Worm (Caenorhabditis elegans) whole organism, mixed stage, embryonic: Measurements from ENCODE around the gene grd-13.

ENCODE experiments used
- M03D4.4 ChIP-seq: sonication (generic microtip); optimal IDR thresholded peaks from 2 replicates; lab custom pipeline; 2017; ENCODE audit warnings: mild to moderate bottlenecking, missing genetic modification characterization, missing compliant biosample characterization
- bed-3 ChIP-seq: fragments of 200-800 bp; sonication (Bioruptor generic); optimal IDR thresholded peaks from 3 replicates; lab custom pipeline; 2018; ENCODE audit warnings: mild to moderate bottlenecking, missing genetic modification characterization, moderate library complexity, missing compliant biosample characterization
- blmp-1 ChIP-seq: fragments of 150-350 bp; optimal IDR thresholded peaks from 2 replicates; lab custom pipeline; 2014; ENCODE audit warnings: missing biosample characterization, missing genetic modification characterization
- ceh-39 ChIP-seq: fragments of 150-350 bp; optimal IDR thresholded peaks from 2 replicates; lab custom pipeline; 2014; ENCODE audit warnings: missing biosample characterization, missing genetic modification characterization
- ceh-43 ChIP-seq: fragments of 200-800 bp; sonication (Bioruptor generic); optimal IDR thresholded peaks from 2 replicates; lab custom pipeline; 2018; ENCODE audit warnings: mild to moderate bottlenecking, missing genetic modification characterization, moderate library complexity, missing compliant biosample characterization
- ceh-83 ChIP-seq: fragments of 200-800 bp; sonication (Bioruptor generic); optimal IDR thresholded peaks from 2 replicates; lab custom pipeline; 2018; ENCODE audit warnings: mild to moderate bottlenecking, missing genetic modification characterization, missing compliant biosample characterization
- ces-1 ChIP-seq: fragments of 150-350 bp; optimal IDR thresholded peaks from 2 replicates; lab custom pipeline; 2014; ENCODE audit warnings: missing biosample characterization, missing genetic modification reagents, missing genetic modification characterization
- cnd-1 ChIP-seq: fragments of 200-800 bp; sonication (Bioruptor generic); optimal IDR thresholded peaks from 2 replicates; lab custom pipeline; 2018; ENCODE audit warnings: mild to moderate bottlenecking, missing genetic modification characterization, missing compliant biosample characterization
- drap-1 ChIP-seq: fragments of 200-800 bp; sonication (Bioruptor generic); optimal IDR thresholded peaks from 3 replicates; lab custom pipeline; 2018; ENCODE audit warnings: mild to moderate bottlenecking, missing genetic modification characterization, missing compliant biosample characterization
- elt-1 ChIP-seq: sonication (generic microtip); optimal IDR thresholded peaks from 2 replicates; lab custom pipeline; 2017; ENCODE audit warnings: missing genetic modification characterization, mild to moderate bottlenecking, missing compliant biosample characterization, antibody characterized with exemption, moderate library complexity, borderline replicate concordance; ENCODE audit not compliant: insufficient read depth
- elt-3 ChIP-seq: fragments of 150-350 bp; optimal IDR thresholded peaks from 2 replicates; lab custom pipeline; 2014; ENCODE audit warnings: missing biosample characterization, missing genetic modification characterization
- flh-1 ChIP-seq: fragments of 200-800 bp; sonication (Bioruptor generic); optimal IDR thresholded peaks from 2 replicates; lab custom pipeline; 2018; ENCODE audit warnings: mild to moderate bottlenecking, missing genetic modification characterization, moderate library complexity, missing compliant biosample characterization
- ham-2 ChIP-seq: fragments of 200-800 bp; sonication (Bioruptor generic); optimal IDR thresholded peaks from 2 replicates; lab custom pipeline; 2018; ENCODE audit warnings: mild to moderate bottlenecking, missing genetic modification characterization, missing compliant biosample characterization
- hlh-1 ChIP-seq: fragments of 150-350 bp; optimal IDR thresholded peaks from 2 replicates; lab custom pipeline; 2014; ENCODE audit warnings: missing biosample characterization, missing genetic modification reagents, missing genetic modification characterization
- lin-13 ChIP-seq: fragments of 150-350 bp; optimal IDR thresholded peaks from 2 replicates; lab custom pipeline; 2014; ENCODE audit warnings: missing biosample characterization, missing genetic modification characterization
- lin-32 ChIP-seq: fragments of 200-800 bp; sonication (Bioruptor generic); optimal IDR thresholded peaks from 2 replicates; lab custom pipeline; 2018; ENCODE audit warnings: mild to moderate bottlenecking, missing genetic modification characterization, missing compliant biosample characterization
- lsy-2 ChIP-seq: fragments of 150-350 bp; optimal IDR thresholded peaks from 2 replicates; lab custom pipeline; 2014; ENCODE audit warnings: missing biosample characterization, missing genetic modification characterization
- mab-5 ChIP-seq: fragments of 150-350 bp; optimal IDR thresholded peaks from 2 replicates; lab custom pipeline; 2014; ENCODE audit warnings: missing biosample characterization, missing genetic modification characterization
- mep-1 ChIP-seq: fragments of 150-350 bp; optimal IDR thresholded peaks from 2 replicates; lab custom pipeline; 2017; ENCODE audit warnings: missing biosample characterization, missing genetic modification reagents, missing genetic modification characterization, inconsistent platforms
- mls-2 ChIP-seq: sonication (generic microtip); optimal IDR thresholded peaks from 2 replicates; lab custom pipeline; 2016; ENCODE audit warnings: mild to moderate bottlenecking, missing genetic modification characterization, moderate library complexity, missing compliant biosample characterization
- nhr-12 ChIP-seq: fragments of 150-350 bp; optimal IDR thresholded peaks from 2 replicates; lab custom pipeline; 2014; ENCODE audit warnings: missing biosample characterization, missing genetic modification characterization
- nhr-2 ChIP-seq: fragments of 150-350 bp; optimal IDR thresholded peaks from 2 replicates; lab custom pipeline; 2014; ENCODE audit warnings: missing biosample characterization, missing genetic modification characterization
- nhr-237 ChIP-seq: fragments of 150-350 bp; optimal IDR thresholded peaks from 2 replicates; lab custom pipeline; 2014; ENCODE audit warnings: missing biosample characterization, missing genetic modification characterization
- nhr-28 ChIP-seq: fragments of 150-350 bp; optimal IDR thresholded peaks from 2 replicates; lab custom pipeline; 2014; ENCODE audit warnings: missing biosample characterization, missing genetic modification characterization
- nhr-76 ChIP-seq: sonication (generic microtip); optimal IDR thresholded peaks from 2 replicates; lab custom pipeline; 2017; ENCODE audit warnings: missing biosample characterization, missing genetic modification characterization
- sem-2 ChIP-seq: fragments of 200-800 bp; sonication (Bioruptor generic); optimal IDR thresholded peaks from 2 replicates; lab custom pipeline; 2018; ENCODE audit warnings: mild to moderate bottlenecking, missing genetic modification characterization, missing compliant biosample characterization
- snpc-4 ChIP-seq: fragments of 150-350 bp; optimal IDR thresholded peaks from 2 replicates; lab custom pipeline; 2014; ENCODE audit warnings: missing biosample characterization, missing genetic modification characterization
- sptf-1 ChIP-seq: sonication (generic microtip); optimal IDR thresholded peaks from 2 replicates; lab custom pipeline; 2017; ENCODE audit warnings: mild to moderate bottlenecking, missing genetic modification characterization, moderate library complexity, missing compliant biosample characterization
- tbx-8 ChIP-seq: fragments of 200-800 bp; sonication (Bioruptor generic); optimal IDR thresholded peaks from 2 replicates; lab custom pipeline; 2018; ENCODE audit warnings: mild to moderate bottlenecking, missing genetic modification characterization, moderate library complexity, missing compliant biosample characterization
- unc-120 ChIP-seq: sonication (generic microtip); optimal IDR thresholded peaks from 2 replicates; lab custom pipeline; 2017; ENCODE audit warnings: missing genetic modification characterization, missing compliant biosample characterization; ENCODE audit not compliant: poor library complexity, severe bottlenecking
- unc-39 ChIP-seq: fragments of 150-350 bp; optimal IDR thresholded peaks from 2 replicates; lab custom pipeline; 2014; ENCODE audit warnings: missing biosample characterization, missing genetic modification characterization
- unc-62 ChIP-seq: fragments of 150-350 bp; optimal IDR thresholded peaks from 2 replicates; lab custom pipeline; 2014; ENCODE audit warnings: missing biosample characterization, missing genetic modification reagents, missing genetic modification characterization
- zip-8 ChIP-seq: fragments of 150-350 bp; optimal IDR thresholded peaks from 2 replicates; lab custom pipeline; 2014; ENCODE audit warnings: missing biosample characterization, missing genetic modification characterization
- ztf-11 ChIP-seq: fragments of 150-350 bp; optimal IDR thresholded peaks from 2 replicates; lab custom pipeline; 2014; ENCODE audit warnings: missing biosample characterization, missing genetic modification characterization

The grd-13 gene

ce11 chrIV:3447350-3447749, 9.2 kb downstream of the grd-13 start:
- TF ChIP-seq nhr-237 (tag; lab: Kevin White, UChicago) (no peak), zip-8 (tag; lab: Kevin White, UChicago) (no peak), ceh-83 (GFP tag; lab: Kevin White, UChicago) (no peak), mab-5 (tag; lab: Kevin White, UChicago) (no peak), unc-39 (tag; lab: Kevin White, UChicago) (no peak), cnd-1 (tag; lab: Kevin White, UChicago) (no peak), ham-2 (GFP tag; lab: Kevin White, UChicago) (no peak), sptf-1 (tag; lab: Kevin White, UChicago) (no peak), drap-1 (no peak), lin-32 (GFP tag; lab: Kevin White, UChicago) (no peak), unc-120 (no peak), hlh-1 (tag; lab: Kevin White, UChicago) (no peak), lsy-2 (tag; lab: Kevin White, UChicago) (no peak), elt-1 (tag; lab: Kevin White, UChicago) (no peak), mep-1 (no peak), ztf-11 (tag; lab: Kevin White, UChicago) (no peak), sem-2 (GFP tag; lab: Kevin White, UChicago) (no peak)

- TF ChIP-seq flh-1 (no peak), snpc-4 (no peak), elt-3 (tag; lab: Kevin White, UChicago) (no peak), zip-8 (tag; lab: Kevin White, UChicago) (no peak), ceh-39 (no peak), mls-2 (tag; lab: Kevin White, UChicago) (no peak), drap-1 (no peak), nhr-28 (tag; lab: Kevin White, UChicago) (no peak), bed-3 (no peak), hlh-1 (tag; lab: Kevin White, UChicago) (no peak), ham-2 (GFP tag; lab: Kevin White, UChicago) (no peak), nhr-2 (no peak), lin-32 (GFP tag; lab: Kevin White, UChicago) (no peak), M03D4.4 (no peak), ztf-11 (tag; lab: Kevin White, UChicago) (no peak)
Measured at ce11 chrIV:3452516-3452915, 14.4 kb downstream of the grd-13 start.

- no peak for TF ChIP-seq blmp-1
- no peak for TF ChIP-seq sem-2 (GFP tag; lab: Kevin White, UChicago)
- TF ChIP-seq drap-1 = no peak
- no peak for TF ChIP-seq nhr-237 (tag; lab: Kevin White, UChicago)
- no peak for TF ChIP-seq bed-3
- no peak for TF ChIP-seq snpc-4
- no peak for TF ChIP-seq M03D4.4
- no peak for TF ChIP-seq flh-1
- no peak for TF ChIP-seq unc-62
- no peak for TF ChIP-seq lin-13
- no peak for TF ChIP-seq lsy-2 (tag; lab: Kevin White, UChicago)
- TF ChIP-seq ces-1 = no peak
- TF ChIP-seq nhr-76 = no peak
- TF ChIP-seq nhr-2 = no peak
- no peak for TF ChIP-seq ham-2 (GFP tag; lab: Kevin White, UChicago)
- TF ChIP-seq, all 35 proteins: peak for 0
Measured at ce11 chrIV:3453346-3453745, 15.2 kb downstream of the grd-13 start, which contains the start of gene srz-23. srz-23 (plus strand) TSS chrIV:3453608.

- peak; percentile 71 for TF ChIP-seq ham-2 (GFP tag; lab: Kevin White, UChicago)
Measured at ce11 chrIV:3455437-3455836, 17.3 kb downstream of the grd-13 start.

- TF ChIP-seq elt-3 (tag; lab: Kevin White, UChicago) (no peak), nhr-2 (no peak), ceh-39 (no peak), mls-2 (tag; lab: Kevin White, UChicago) (no peak), lin-32 (GFP tag; lab: Kevin White, UChicago) (no peak), bed-3 (no peak)
Measured at ce11 chrIV:3463254-3463653, 25.1 kb downstream of the grd-13 start, which contains the start of gene F58E2.4. F58E2.4 (plus strand) TSS chrIV:3463387.

ce11 chrIV:3467128-3467527, 29.0 kb downstream of the grd-13 start, which contains the start of gene F58E2.3:
F58E2.3 (plus strand) TSS chrIV:3467428.
- TF ChIP-seq snpc-4 (no peak), ham-2 (GFP tag; lab: Kevin White, UChicago) (no peak), nhr-2 (no peak), bed-3 (no peak), nhr-76 (no peak), nhr-12 (tag; lab: Kevin White, UChicago) (no peak), M03D4.4 (no peak), ceh-43 (GFP tag; lab: Kevin White, UChicago) (no peak), tbx-8 (GFP tag; lab: Kevin White, UChicago) (no peak), ceh-39 (no peak), ztf-11 (tag; lab: Kevin White, UChicago) (no peak), nhr-237 (tag; lab: Kevin White, UChicago) (no peak), mab-5 (tag; lab: Kevin White, UChicago) (no peak), hlh-1 (tag; lab: Kevin White, UChicago) (no peak), unc-120 (no peak)
- TF ChIP-seq, all 35 proteins: peak for 0
